Worm (Caenorhabditis elegans): ENCODE measurements around the gene tsp-18.

Gene tsp-18

DNA sequence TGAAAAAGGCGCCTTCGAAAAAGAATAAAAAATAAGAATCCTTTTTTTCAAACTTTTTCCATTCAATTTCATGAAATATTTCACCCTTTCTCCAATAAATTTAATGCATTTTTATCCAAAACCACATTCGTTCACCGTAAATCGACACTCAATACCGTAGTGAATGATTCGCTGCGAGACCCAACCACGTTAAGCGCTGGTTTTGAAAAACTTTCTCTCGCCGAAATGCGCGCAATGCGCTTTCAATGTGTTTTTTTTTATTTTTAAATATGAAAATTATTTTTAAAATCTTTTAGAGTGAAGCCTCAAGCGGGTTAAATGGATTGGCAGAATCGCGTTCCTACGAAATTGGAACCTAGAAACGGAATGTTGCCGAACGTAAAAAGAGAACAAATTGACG lies 1.9 kb downstream of the tsp-18 start, which contains the start of gene F59G1.8:
Gene F59G1.8, plus strand, starts transcription at position 293 of the 400 bp plus-strand sequence.
- no peak for TF ChIP-seq ceh-58 (GFP tag; IDR thresholded peaks at IDR 0.05)
- peak; percentile 76 for TF ChIP-seq madf-6 (GFP tag; IDR thresholded peaks at IDR 0.05)
- peak; percentile 30; the same call in 1 of the 2 replicates for TF ChIP-seq ceh-91 (GFP tag; IDR thresholded peaks at IDR 0.05)
- TF ChIP-seq unc-130 (GFP tag; optimal IDR thresholded peaks at IDR 0.05) = no peak
- no peak for TF ChIP-seq Y79H2A.3 (GFP tag; conservative IDR thresholded peaks at IDR 0.05)
- TF ChIP-seq aptf-2 (GFP tag; conservative IDR thresholded peaks at IDR 0.05) = 0 out of 2 replicates have a peak, but pooled peaks have one; percentile 17
- TF ChIP-seq F55B11.4 (tag; optimal IDR thresholded peaks at IDR 0.05; ENCODE audit: borderline replicate concordance, insufficient read depth) = no peak
- TF ChIP-seq lsl-1 (GFP tag; optimal IDR thresholded peaks at IDR 0.05) = peak; percentile 64
- peak; percentile 34 for TF ChIP-seq dpl-1 (GFP tag; optimal IDR thresholded peaks at IDR 0.05)
- TF ChIP-seq efl-1 (GFP tag; optimal IDR thresholded peaks at IDR 0.05) = peak; percentile 66
- TF ChIP-seq F33H1.4 (GFP tag; IDR thresholded peaks at IDR 0.05) = peak; percentile 73
- peak; percentile 64 for TF ChIP-seq madf-8 (GFP tag; conservative IDR thresholded peaks at IDR 0.05)

DNA sequence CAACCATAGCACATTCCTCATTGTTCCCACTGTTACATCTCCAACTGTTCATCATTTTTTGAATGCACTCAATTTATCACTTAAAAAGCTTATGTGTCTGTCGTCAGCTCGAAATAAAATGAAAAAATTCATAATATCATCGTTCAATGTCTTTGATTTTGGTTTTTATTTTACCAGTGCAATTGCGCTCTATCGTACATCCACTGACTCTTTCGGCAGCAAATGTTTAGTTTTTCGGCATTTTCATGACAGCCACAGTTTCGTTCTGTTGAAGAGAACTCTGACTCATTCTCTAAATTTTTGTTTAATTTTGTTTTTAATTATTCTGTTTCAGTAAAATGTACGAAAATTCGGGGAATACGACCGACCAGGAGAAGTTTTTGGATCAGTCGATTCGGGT lies 3.1 kb downstream of the tsp-18 start, which contains the start of gene vps-35:
Gene vps-35, plus strand, starts transcription at position 335 of the 400 bp plus-strand sequence.
- TF ChIP-seq cebp-1 (GFP tag; IDR thresholded peaks at IDR 0.05) (no peak), cebp-1 (tag; optimal IDR thresholded peaks at IDR 0.05) (peak; percentile 34), bed-2 (GFP tag; IDR thresholded peaks at IDR 0.05) (no peak), T07F8.4 (tag; optimal IDR thresholded peaks at IDR 0.05) (no peak), F23B12.7 (tag; optimal IDR thresholded peaks at IDR 0.05; ENCODE audit: insufficient read depth) (peak; percentile 81), ets-4 (GFP tag; optimal IDR thresholded peaks at IDR 0.05) (no peak), chd-7 (tag; optimal IDR thresholded peaks at IDR 0.05) (no peak), nfya-2 (GFP tag; IDR thresholded peaks at IDR 0.05) (no peak), T26A5.8 (tag; optimal IDR thresholded peaks at IDR 0.05) (no peak), lin-54 (GFP tag; optimal IDR thresholded peaks at IDR 0.05) (peak; percentile 30), nhr-179 (tag; optimal IDR thresholded peaks at IDR 0.05) (no peak), hlh-12 (tag; optimal IDR thresholded peaks at IDR 0.05) (no peak), attf-5 (GFP tag; optimal IDR thresholded peaks at IDR 0.05) (peak; percentile 63), lin-35 (GFP tag; optimal IDR thresholded peaks at IDR 0.05) (no peak), Y53F4B.3 (GFP tag; IDR thresholded peaks at IDR 0.05) (no peak), dox-1 (GFP tag; IDR thresholded peaks at IDR 0.05) (peak; percentile 54), aptf-3 (GFP tag; IDR thresholded peaks at IDR 0.05) (no peak), F22D6.2 (tag; optimal IDR thresholded peaks at IDR 0.05) (no peak), F37B4.10 (GFP tag; IDR thresholded peaks at IDR 0.05) (no peak), nhr-80 (tag; optimal IDR thresholded peaks at IDR 0.05) (peak; percentile 71), attf-6 (GFP tag; IDR thresholded peaks at IDR 0.05) (no peak), egrh-3 (GFP tag; IDR thresholded peaks at IDR 0.05) (no peak), madf-6 (GFP tag; IDR thresholded peaks at IDR 0.05) (0 out of 2 replicates have a peak, but pooled peaks have one; percentile 8), ceh-100 (GFP tag; IDR thresholded peaks at IDR 0.05) (0 out of 2 replicates have a peak, but pooled peaks have one; percentile 14), mcd-1 (GFP tag; IDR thresholded peaks at IDR 0.05) (peak; percentile 82)

DNA sequence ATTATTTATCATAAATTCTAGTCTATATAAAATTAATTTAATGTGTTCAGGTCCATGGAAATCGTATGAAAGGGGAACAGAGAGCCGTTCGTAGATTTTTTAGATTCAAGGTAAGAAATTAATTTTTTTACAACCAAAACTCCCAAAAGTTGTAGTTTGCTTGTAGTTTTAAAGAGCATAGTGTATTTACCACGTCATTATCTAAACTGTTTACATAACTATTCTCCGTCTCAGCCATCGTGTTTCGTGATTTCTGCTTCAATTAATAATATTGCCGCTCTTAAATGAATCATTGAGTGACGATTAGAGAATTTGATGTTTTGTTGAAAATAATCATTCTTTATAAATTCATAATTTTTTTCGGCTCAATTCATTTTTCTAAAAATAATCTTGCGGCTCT lies 6.9 kb downstream of the tsp-18 start, which contains the start of gene cgt-3:
Gene cgt-3, plus strand, starts transcription at position 51 of the 400 bp plus-strand sequence.
- no peak for TF ChIP-seq attf-6 (GFP tag; IDR thresholded peaks at IDR 0.05)
- TF ChIP-seq unc-130 (GFP tag; optimal IDR thresholded peaks at IDR 0.05) = no peak
- no peak for TF ChIP-seq F39B2.1 (GFP tag; IDR thresholded peaks at IDR 0.05)
- no peak for TF ChIP-seq ceh-58 (GFP tag; IDR thresholded peaks at IDR 0.05)
- TF ChIP-seq B0261.1 (tag; optimal IDR thresholded peaks at IDR 0.05) = no peak
- TF ChIP-seq ceh-91 (GFP tag; IDR thresholded peaks at IDR 0.05) = no peak
- TF ChIP-seq ekl-4 (GFP tag; IDR thresholded peaks at IDR 0.05) = no peak
- no peak for TF ChIP-seq nhr-90 (tag; optimal IDR thresholded peaks at IDR 0.05)
- no peak for TF ChIP-seq nfya-2 (GFP tag; IDR thresholded peaks at IDR 0.05)
- TF ChIP-seq tbx-9 (tag; optimal IDR thresholded peaks at IDR 0.05; ENCODE audit: borderline replicate concordance) = no peak
- no peak for TF ChIP-seq F55B11.4 (tag; optimal IDR thresholded peaks at IDR 0.05; ENCODE audit: borderline replicate concordance, insufficient read depth)
- TF ChIP-seq egl-18 (GFP tag; IDR thresholded peaks at IDR 0.05) = no peak
- no peak for TF ChIP-seq F10E7.11 (tag; optimal IDR thresholded peaks at IDR 0.05)
- TF ChIP-seq madf-3 (GFP tag; IDR thresholded peaks at IDR 0.05) = no peak
- TF ChIP-seq lin-35 (GFP tag; optimal IDR thresholded peaks at IDR 0.05) = no peak
- TF ChIP-seq aptf-2 (GFP tag; conservative IDR thresholded peaks at IDR 0.05) = no peak
- no peak for TF ChIP-seq ZK185.1 (tag; optimal IDR thresholded peaks at IDR 0.05; ENCODE audit: poor library complexity, severe bottlenecking)
- TF ChIP-seq nhr-80 (tag; optimal IDR thresholded peaks at IDR 0.05) = no peak

Measured in whole organism, young adult.